Worm (Caenorhabditis elegans): ENCODE measurements around the gene srh-296.

DNA sequence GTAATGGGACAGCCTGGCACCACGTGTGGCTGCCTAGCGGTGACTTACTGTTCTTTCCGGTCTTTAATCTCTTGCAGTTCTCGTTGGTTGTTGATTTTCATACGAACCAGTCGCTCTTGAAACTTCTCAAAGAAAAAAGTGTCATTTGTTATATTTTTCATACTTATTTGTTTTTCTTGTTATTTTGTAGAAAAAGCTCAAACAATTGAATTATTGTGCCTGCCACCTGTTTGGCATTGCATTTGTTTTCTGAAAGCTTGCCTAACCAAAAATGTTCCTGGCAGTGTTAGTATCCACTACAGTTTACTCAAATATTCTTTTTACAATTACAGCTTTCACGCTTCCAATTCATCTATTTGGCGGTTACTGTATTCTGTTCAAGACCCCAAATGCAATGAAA is 45.1 kb upstream of the srh-296 start, which contains the start of the genes C47A10.16 and srh-283:
- TF ChIP-seq ces-1 (GFP tag; optimal IDR thresholded peaks at IDR 0.05) (no peak), lin-13 (tag; optimal IDR thresholded peaks at IDR 0.05) (no peak), elt-1 (tag; optimal IDR thresholded peaks at IDR 0.05; ENCODE audit: borderline replicate concordance, insufficient read depth) (no peak), nhr-76 (tag; optimal IDR thresholded peaks at IDR 0.05) (no peak), M03D4.4 (tag; optimal IDR thresholded peaks at IDR 0.05) (no peak), blmp-1 (tag; optimal IDR thresholded peaks at IDR 0.05) (no peak), ztf-11 (tag; optimal IDR thresholded peaks at IDR 0.05) (no peak)
